Fruit fly (Drosophila melanogaster): ENCODE data around the gene CG7694.
A peak's percentile ranks its signal among the peaks of the same experiment; 100 is the strongest.

The CG7694 gene

dm6 chr3R:18624541-18624940 lies 51.6 kb downstream of the CG7694 start:
- TF ChIP-seq h (GFP tag; optimal IDR thresholded peaks at IDR 0.05), result peak; percentile 17
- no peak for TF ChIP-seq Abd-B (GFP tag; optimal IDR thresholded peaks at IDR 0.05)
- TF ChIP-seq fru (GFP tag; optimal IDR thresholded peaks at IDR 0.05), result no peak
- no peak for TF ChIP-seq N (GFP tag; optimal IDR thresholded peaks at IDR 0.05)
- TF ChIP-seq lola (GFP tag; optimal IDR thresholded peaks at IDR 0.05), result no peak

dm6 chr3R:18628311-18628811 lies 55.5 kb downstream of the CG7694 start:
- TF ChIP-seq Myc (optimal IDR thresholded peaks at IDR 0.05) (peak; percentile 93), CrebA (GFP tag; optimal IDR thresholded peaks at IDR 0.05; ENCODE audit: borderline replicate concordance) (peak; percentile 18), GATAd (GFP tag; optimal IDR thresholded peaks at IDR 0.05) (no peak), HLH106 (tag; optimal IDR thresholded peaks at IDR 0.05) (peak; percentile 4), Vsx2 (GFP tag; optimal IDR thresholded peaks at IDR 0.05; ENCODE audit: partially characterized antibody) (peak; percentile 48), jim (GFP tag; optimal IDR thresholded peaks at IDR 0.05) (no peak)

dm6 chr3R:18633099-18633498 lies 60.2 kb downstream of the CG7694 start:
- TF ChIP-seq h (GFP tag; optimal IDR thresholded peaks at IDR 0.05) (peak; percentile 12), CG32264 (GFP tag; optimal IDR thresholded peaks at IDR 0.05) (no peak), foxo (GFP tag; optimal IDR thresholded peaks at IDR 0.05) (no peak)

- no peak for TF ChIP-seq sv (GFP tag; optimal IDR thresholded peaks at IDR 0.05)
- TF ChIP-seq h (GFP tag; optimal IDR thresholded peaks at IDR 0.05), result no peak
- no peak for TF ChIP-seq OdsH (GFP tag; optimal IDR thresholded peaks at IDR 0.05)
- TF ChIP-seq CG32264 (GFP tag; optimal IDR thresholded peaks at IDR 0.05), result no peak
- TF ChIP-seq HLH106 (tag; optimal IDR thresholded peaks at IDR 0.05), result peak; percentile 1
- no peak for TF ChIP-seq dl (GFP tag; optimal IDR thresholded peaks at IDR 0.05; ENCODE audit: insufficient read depth in 1 of 2, partially characterized antibody in 2 of 2)
- no peak for TF ChIP-seq br (GFP tag; optimal IDR thresholded peaks at IDR 0.05)
Measured at dm6 chr3R:18639662-18640061, 66.8 kb downstream of the CG7694 start.

Measured in whole organism, wandering third instar larva.